4 fruit fly cellular contexts compared by ENCODE assay signal in the genomic region with DNA sequence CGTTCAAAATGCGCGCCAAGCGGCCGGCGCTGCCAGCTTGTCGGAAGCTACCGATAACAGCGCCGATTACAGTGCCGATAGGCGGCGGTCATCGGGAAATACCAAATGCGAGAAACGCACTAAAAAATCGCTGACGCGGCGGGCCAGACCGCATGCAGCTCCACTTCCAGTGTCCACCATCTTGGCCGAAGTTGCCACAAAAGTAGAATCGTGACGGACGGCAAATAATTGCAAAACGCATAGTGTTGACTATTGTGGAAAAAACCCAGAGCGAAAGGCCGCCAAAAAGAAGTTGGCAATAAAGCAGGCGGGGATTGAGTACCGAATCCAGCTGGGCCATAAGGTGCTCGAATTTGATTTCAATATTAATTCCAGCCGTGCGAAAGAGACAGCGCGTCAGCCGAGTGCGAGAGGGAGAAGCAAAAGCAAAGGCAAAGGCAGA.
TF ChIP-seq lines count a peak whose summit lies in the region.

Gene CG3847 (plus strand): TSS at position 178 of the 442 bp plus-strand sequence.

TF ChIP-seq in whole organism, adult, 20 proteins besides CTCF, POLR2A, EP300 and RAD21 (continued from another document):
- TF ChIP-seq CG5204 (GFP tag; optimal IDR thresholded peaks at IDR 0.05; lab: Kevin White, UChicago), result no peak
- no peak for TF ChIP-seq CG11617 (GFP tag; optimal IDR thresholded peaks at IDR 0.05; lab: Kevin White, UChicago)
- peak; percentile 80 for TF ChIP-seq bab1 (GFP tag; optimal IDR thresholded peaks at IDR 0.05; lab: Kevin White, UChicago)
TF ChIP-seq in whole organism, adult: peak in this region for 10.

TF ChIP-seq in whole organism, embryonic, 481 proteins besides CTCF, POLR2A, EP300 and RAD21 (continued from another document and continues in another):
- peak; percentile 59 for TF ChIP-seq vvl (GFP tag; IDR thresholded peaks at IDR 0.05; lab: Robert Waterston, UW)
- TF ChIP-seq Aef1 (GFP tag; IDR thresholded peaks at IDR 0.05; lab: Robert Waterston, UW), result 0 out of 3 replicates have a peak, but pooled peaks have one; percentile 19
- peak in 1 of 2 experiments; percentile 54 for TF ChIP-seq crp (GFP tag; optimal IDR thresholded peaks at IDR 0.05; lab: Kevin White, UChicago)
- no peak for TF ChIP-seq wek (GFP tag; optimal IDR thresholded peaks at IDR 0.05; lab: Kevin White, UChicago)
- TF ChIP-seq Trl (optimal IDR thresholded peaks at IDR 0.05; lab: Kevin White, UChicago), result no peak
- peak; percentile 41 for TF ChIP-seq Trl (GFP tag; optimal IDR thresholded peaks at IDR 0.05; lab: Kevin White, UChicago)
- TF ChIP-seq CG13775 (GFP tag; optimal IDR thresholded peaks at IDR 0.05; lab: Kevin White, UChicago), result peak; percentile 24
- TF ChIP-seq Ssrp (tag; optimal IDR thresholded peaks at IDR 0.05; lab: Kevin White, UChicago), result no peak
- TF ChIP-seq pho (GFP tag; optimal IDR thresholded peaks at IDR 0.05; lab: Kevin White, UChicago), result peak; percentile 61
- TF ChIP-seq CG12391 (tag; optimal IDR thresholded peaks at IDR 0.05; lab: Kevin White, UChicago), result peak; percentile 33
- peak; percentile 44 for TF ChIP-seq pum (GFP tag; optimal IDR thresholded peaks at IDR 0.05; lab: Kevin White, UChicago)
- TF ChIP-seq CG32772 (GFP tag; IDR thresholded peaks at IDR 0.05; lab: Robert Waterston, UW), result no peak
- TF ChIP-seq CG2678 (tag; optimal IDR thresholded peaks at IDR 0.05; lab: Kevin White, UChicago), result peak; percentile 6
- TF ChIP-seq sim (GFP tag; IDR thresholded peaks at IDR 0.05; lab: Robert Waterston, UW), result no peak
- TF ChIP-seq yki (optimal IDR thresholded peaks at IDR 0.05; lab: Kevin White, UChicago), result no peak
- TF ChIP-seq CG15696 (tag; optimal IDR thresholded peaks at IDR 0.05; lab: Kevin White, UChicago), result no peak
- TF ChIP-seq toy (GFP tag; IDR thresholded peaks at IDR 0.05; lab: Robert Waterston, UW), result no peak
- no peak for TF ChIP-seq ttk (GFP tag; IDR thresholded peaks at IDR 0.05; lab: Robert Waterston, UW)
- TF ChIP-seq CG15269 (tag; optimal IDR thresholded peaks at IDR 0.05; lab: Kevin White, UChicago), result peak; percentile 14
- TF ChIP-seq CG6791 (GFP tag; IDR thresholded peaks at IDR 0.05; lab: Robert Waterston, UW; ENCODE audit: partially characterized antibody), result peak; percentile 71; the same call in 2 of the 3 replicates
- TF ChIP-seq Doc2 (GFP tag; IDR thresholded peaks at IDR 0.05; lab: Robert Waterston, UW), result no peak
- no peak for TF ChIP-seq CG31224 (GFP tag; IDR thresholded peaks at IDR 0.05; lab: Robert Waterston, UW)
- peak; percentile 51 for TF ChIP-seq abd-A (tag; optimal IDR thresholded peaks at IDR 0.05; lab: Kevin White, UChicago)
- TF ChIP-seq Taf1 (GFP tag; IDR thresholded peaks at IDR 0.05; lab: Robert Waterston, UW), result no peak
- TF ChIP-seq CG8478 (optimal IDR thresholded peaks at IDR 0.05; lab: Kevin White, UChicago), result no peak
- TF ChIP-seq CG9727 (GFP tag; optimal IDR thresholded peaks at IDR 0.05; lab: Kevin White, UChicago), result peak; percentile 43
- peak; percentile 36 for TF ChIP-seq CG8924 (tag; optimal IDR thresholded peaks at IDR 0.05; lab: Kevin White, UChicago)
- peak; percentile 18 for TF ChIP-seq gem (tag; optimal IDR thresholded peaks at IDR 0.05; lab: Kevin White, UChicago)
- TF ChIP-seq corto (GFP tag; optimal IDR thresholded peaks at IDR 0.05; lab: Kevin White, UChicago), result no peak
- peak; percentile 8 for TF ChIP-seq CG18619 (GFP tag; optimal IDR thresholded peaks at IDR 0.05; lab: Kevin White, UChicago)
- no peak for TF ChIP-seq CG10366 (GFP tag; IDR thresholded peaks at IDR 0.05; lab: Robert Waterston, UW)
- peak; percentile 81 for TF ChIP-seq Sry-δ (GFP tag; optimal IDR thresholded peaks at IDR 0.05; lab: Kevin White, UChicago)
- peak; percentile 32 for TF ChIP-seq grau (tag; optimal IDR thresholded peaks at IDR 0.05; lab: Kevin White, UChicago)
- TF ChIP-seq CG14667 (GFP tag; IDR thresholded peaks at IDR 0.05; lab: Robert Waterston, UW), result no peak
- no peak for TF ChIP-seq salm (tag; optimal IDR thresholded peaks at IDR 0.05; lab: Kevin White, UChicago)
- no peak for TF ChIP-seq Six4 (GFP tag; optimal IDR thresholded peaks at IDR 0.05; lab: Kevin White, UChicago)
- TF ChIP-seq nerfin-1 (tag; optimal IDR thresholded peaks at IDR 0.05; lab: Kevin White, UChicago), result no peak
- no peak for TF ChIP-seq bigmax (GFP tag; optimal IDR thresholded peaks at IDR 0.05; lab: Kevin White, UChicago)
- TF ChIP-seq slbo (GFP tag; IDR thresholded peaks at IDR 0.05; lab: Robert Waterston, UW), result peak; percentile 65
- peak; percentile 57 for TF ChIP-seq B-H2 (GFP tag; optimal IDR thresholded peaks at IDR 0.05; lab: Kevin White, UChicago)
- peak; percentile 74; the same call in 2 of the 3 replicates for TF ChIP-seq ci (GFP tag; IDR thresholded peaks at IDR 0.05; lab: Robert Waterston, UW)

TF ChIP-seq in whole organism, prepupa, 60 proteins besides CTCF, POLR2A, EP300 and RAD21 (continued from another document):
- TF ChIP-seq cyc (GFP tag; optimal IDR thresholded peaks at IDR 0.05; lab: Kevin White, UChicago), result peak; percentile 36
- no peak for TF ChIP-seq spab (GFP tag; optimal IDR thresholded peaks at IDR 0.05; lab: Kevin White, UChicago)
- no peak for TF ChIP-seq CG6854 (GFP tag; optimal IDR thresholded peaks at IDR 0.05; lab: Kevin White, UChicago)
- TF ChIP-seq net (GFP tag; optimal IDR thresholded peaks at IDR 0.05; lab: Kevin White, UChicago), result no peak
- no peak for TF ChIP-seq CG10669 (GFP tag; optimal IDR thresholded peaks at IDR 0.05; lab: Kevin White, UChicago)
- TF ChIP-seq svp (GFP tag; lab: Kevin White, UChicago), result peak; percentile 76
- TF ChIP-seq CG7368 (GFP tag; optimal IDR thresholded peaks at IDR 0.05; lab: Kevin White, UChicago), result no peak
- peak; percentile 39 for TF ChIP-seq CG31627 (GFP tag; optimal IDR thresholded peaks at IDR 0.05; lab: Kevin White, UChicago)
- TF ChIP-seq lz (GFP tag; optimal IDR thresholded peaks at IDR 0.05; lab: Kevin White, UChicago), result peak; percentile 14
- TF ChIP-seq Met (GFP tag; optimal IDR thresholded peaks at IDR 0.05; lab: Kevin White, UChicago), result peak; percentile 14
- peak; percentile 32 for TF ChIP-seq CG6808 (GFP tag; optimal IDR thresholded peaks at IDR 0.05; lab: Kevin White, UChicago)
- TF ChIP-seq CG16779 (tag; optimal IDR thresholded peaks at IDR 0.05; lab: Kevin White, UChicago), result no peak
- TF ChIP-seq CG32006 (GFP tag; optimal IDR thresholded peaks at IDR 0.05; lab: Kevin White, UChicago), result no peak
- TF ChIP-seq Eip75B (GFP tag; optimal IDR thresholded peaks at IDR 0.05; lab: Kevin White, UChicago), result no peak
- no peak for TF ChIP-seq CG11902 (GFP tag; optimal IDR thresholded peaks at IDR 0.05; lab: Kevin White, UChicago)
- no peak for TF ChIP-seq salr (GFP tag; optimal IDR thresholded peaks at IDR 0.05; lab: Kevin White, UChicago)
- no peak for TF ChIP-seq CG8119 (GFP tag; IDR thresholded peaks at IDR 0.05; lab: Robert Waterston, UW)
- peak; percentile 7 for TF ChIP-seq acj6 (GFP tag; optimal IDR thresholded peaks at IDR 0.05; lab: Kevin White, UChicago)
- TF ChIP-seq CG4318 (GFP tag; optimal IDR thresholded peaks at IDR 0.05; lab: Kevin White, UChicago), result no peak
- peak; percentile 2 to 37 for TF ChIP-seq ss (GFP tag; optimal IDR thresholded peaks at IDR 0.05; lab: Kevin White, UChicago)
- TF ChIP-seq Hr4 (GFP tag; optimal IDR thresholded peaks at IDR 0.05; lab: Kevin White, UChicago), result no peak
- TF ChIP-seq CG11762 (GFP tag; optimal IDR thresholded peaks at IDR 0.05; lab: Kevin White, UChicago; ENCODE audit: insufficient read depth), result no peak
- no peak for TF ChIP-seq CG1621 (tag; optimal IDR thresholded peaks at IDR 0.05; lab: Kevin White, UChicago)
- TF ChIP-seq OdsH (GFP tag; optimal IDR thresholded peaks at IDR 0.05; lab: Kevin White, UChicago), result no peak
- peak; percentile 72 for TF ChIP-seq Eip78C (GFP tag; lab: Kevin White, UChicago)
- no peak for TF ChIP-seq CG3032 (tag; optimal IDR thresholded peaks at IDR 0.05; lab: Kevin White, UChicago)
- TF ChIP-seq pdm3 (GFP tag; optimal IDR thresholded peaks at IDR 0.05; lab: Kevin White, UChicago), result peak; percentile 25
- TF ChIP-seq CG9139 (GFP tag; optimal IDR thresholded peaks at IDR 0.05; lab: Kevin White, UChicago), result peak; percentile 12
- peak; percentile 41 for TF ChIP-seq CG3919 (GFP tag; optimal IDR thresholded peaks at IDR 0.05; lab: Kevin White, UChicago)
- TF ChIP-seq Gug (GFP tag; IDR thresholded peaks at IDR 0.05; lab: Robert Waterston, UW), result no peak
- TF ChIP-seq Sox14 (GFP tag; optimal IDR thresholded peaks at IDR 0.05; lab: Kevin White, UChicago), result no peak
- TF ChIP-seq CG10631 (GFP tag; optimal IDR thresholded peaks at IDR 0.05; lab: Kevin White, UChicago), result no peak
- no peak for TF ChIP-seq Sox102F (GFP tag; optimal IDR thresholded peaks at IDR 0.05; lab: Kevin White, UChicago)
- TF ChIP-seq fd59A (GFP tag; optimal IDR thresholded peaks at IDR 0.05; lab: Kevin White, UChicago), result no peak
- no peak for TF ChIP-seq Ets96B (tag; optimal IDR thresholded peaks at IDR 0.05; lab: Kevin White, UChicago)
- TF ChIP-seq CG8319 (GFP tag; optimal IDR thresholded peaks at IDR 0.05; lab: Kevin White, UChicago), result no peak
- no peak for TF ChIP-seq Ets21C (GFP tag; optimal IDR thresholded peaks at IDR 0.05; lab: Kevin White, UChicago)
- no peak for TF ChIP-seq Eip93F (GFP tag; optimal IDR thresholded peaks at IDR 0.05; lab: Kevin White, UChicago)
- no peak for TF ChIP-seq Smox (GFP tag; optimal IDR thresholded peaks at IDR 0.05; lab: Kevin White, UChicago)
- TF ChIP-seq Hr39 (GFP tag; optimal IDR thresholded peaks at IDR 0.05; lab: Kevin White, UChicago), result peak; percentile 41
- TF ChIP-seq CG34406 (GFP tag; optimal IDR thresholded peaks at IDR 0.05; lab: Kevin White, UChicago), result no peak
- no peak for TF ChIP-seq CG15336 (GFP tag; IDR thresholded peaks at IDR 0.05; lab: Robert Waterston, UW)

TF ChIP-seq in whole organism, wandering third instar larva, 38 proteins besides CTCF, POLR2A, EP300 and RAD21 (continued from another document):
- TF ChIP-seq Myc (optimal IDR thresholded peaks at IDR 0.05; lab: Kevin White, UChicago) (no peak), CG9705 (GFP tag; optimal IDR thresholded peaks at IDR 0.05; lab: Kevin White, UChicago) (peak; percentile 22), CrebA (GFP tag; optimal IDR thresholded peaks at IDR 0.05; lab: Kevin White, UChicago; ENCODE audit: borderline replicate concordance) (no peak), ey (GFP tag; optimal IDR thresholded peaks at IDR 0.05; lab: Kevin White, UChicago) (peak; percentile 20), OdsH (GFP tag; optimal IDR thresholded peaks at IDR 0.05; lab: Kevin White, UChicago) (peak; percentile 39), psq (GFP tag; optimal IDR thresholded peaks at IDR 0.05; lab: Kevin White, UChicago) (peak; percentile 68), rgr (GFP tag; optimal IDR thresholded peaks at IDR 0.05; lab: Kevin White, UChicago) (peak; percentile 63), fru (GFP tag; optimal IDR thresholded peaks at IDR 0.05; lab: Kevin White, UChicago) (peak; percentile 9), Dfd (GFP tag; optimal IDR thresholded peaks at IDR 0.05; lab: Kevin White, UChicago) (no peak), sv (GFP tag; optimal IDR thresholded peaks at IDR 0.05; lab: Kevin White, UChicago) (no peak), Hr78 (GFP tag; optimal IDR thresholded peaks at IDR 0.05; lab: Kevin White, UChicago) (no peak)
